Worm (Caenorhabditis elegans): ENCODE results near the gene B0546.4.

Gene B0546.4

ce11 chrIV:3383203-3383602 is 744 bp downstream of the B0546.4 start:
- TF ChIP-seq nhr-237 (tag; optimal IDR thresholded peaks at IDR 0.05) (no peak), elt-3 (tag; optimal IDR thresholded peaks at IDR 0.05) (no peak), lin-32 (GFP tag; optimal IDR thresholded peaks at IDR 0.05) (no peak), nhr-28 (tag; optimal IDR thresholded peaks at IDR 0.05) (no peak), lin-13 (tag; optimal IDR thresholded peaks at IDR 0.05) (no peak), snpc-4 (tag; optimal IDR thresholded peaks at IDR 0.05) (no peak), pha-4 (tag; optimal IDR thresholded peaks at IDR 0.05) (no peak), nhr-12 (tag; optimal IDR thresholded peaks at IDR 0.05) (no peak), sptf-1 (tag; optimal IDR thresholded peaks at IDR 0.05) (no peak), tbx-8 (GFP tag; optimal IDR thresholded peaks at IDR 0.05) (no peak), unc-62 (GFP tag; optimal IDR thresholded peaks at IDR 0.05) (no peak), lsy-2 (tag; optimal IDR thresholded peaks at IDR 0.05) (no peak), hlh-1 (tag; optimal IDR thresholded peaks at IDR 0.05) (no peak)

DNA sequence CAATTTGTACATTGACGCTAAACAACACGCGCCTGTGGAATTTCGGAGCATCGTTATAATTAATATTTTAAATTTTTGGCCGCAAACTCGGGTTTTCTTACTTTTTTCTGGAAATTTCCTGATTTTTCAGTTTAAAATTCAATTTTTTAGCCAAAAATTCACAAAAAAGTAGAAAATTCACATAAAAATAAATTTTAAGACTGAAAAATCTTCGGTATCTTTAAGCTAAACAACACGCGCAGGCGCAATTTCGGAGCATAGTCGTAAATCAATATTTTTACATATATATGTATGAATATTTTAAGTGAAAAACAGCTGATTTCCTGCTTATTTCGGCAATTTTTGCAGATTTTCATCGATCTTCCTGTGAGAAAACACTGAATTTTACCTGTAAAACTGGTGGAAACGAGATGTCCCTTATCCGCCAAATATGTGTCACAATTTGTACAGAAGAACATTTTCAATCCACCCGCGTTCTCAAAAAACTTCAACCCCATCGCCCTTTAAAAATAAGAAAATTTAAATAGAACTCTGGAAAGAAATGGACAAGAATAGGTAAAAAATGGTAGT is 1.5 kb downstream of the B0546.4 start, which contains the start of gene B0546.3:
Gene B0546.3, minus strand, starts transcription at position 504 of the 570 bp plus-strand sequence.
- TF ChIP-seq unc-39 (tag; optimal IDR thresholded peaks at IDR 0.05) (no peak), unc-120 (tag; optimal IDR thresholded peaks at IDR 0.05; ENCODE audit: poor library complexity, severe bottlenecking) (no peak), nhr-2 (tag; optimal IDR thresholded peaks at IDR 0.05) (no peak), nhr-12 (tag; optimal IDR thresholded peaks at IDR 0.05) (no peak), ceh-43 (GFP tag; optimal IDR thresholded peaks at IDR 0.05) (no peak), ceh-83 (GFP tag; optimal IDR thresholded peaks at IDR 0.05) (no peak), bed-3 (GFP tag; optimal IDR thresholded peaks at IDR 0.05) (no peak), elt-3 (tag; optimal IDR thresholded peaks at IDR 0.05) (no peak), flh-1 (GFP tag; optimal IDR thresholded peaks at IDR 0.05) (no peak), cnd-1 (tag; optimal IDR thresholded peaks at IDR 0.05) (no peak), sem-2 (GFP tag; optimal IDR thresholded peaks at IDR 0.05) (no peak), hlh-1 (tag; optimal IDR thresholded peaks at IDR 0.05) (no peak), nhr-28 (tag; optimal IDR thresholded peaks at IDR 0.05) (no peak), blmp-1 (tag; optimal IDR thresholded peaks at IDR 0.05) (no peak), elt-1 (tag; optimal IDR thresholded peaks at IDR 0.05; ENCODE audit: borderline replicate concordance, insufficient read depth) (no peak), ztf-11 (tag; optimal IDR thresholded peaks at IDR 0.05) (no peak)

- TF ChIP-seq unc-39 (tag; optimal IDR thresholded peaks at IDR 0.05) (no peak), tbx-8 (GFP tag; optimal IDR thresholded peaks at IDR 0.05) (no peak), unc-120 (tag; optimal IDR thresholded peaks at IDR 0.05; ENCODE audit: poor library complexity, severe bottlenecking) (no peak)
These were observed 5.7 kb downstream of the B0546.4 start, which contains the start of gene otub-4 for ce11 chrIV:3378080-3378804. Gene otub-4, minus strand, starts transcription at chrIV:3378130.

- TF ChIP-seq elt-3 (tag; optimal IDR thresholded peaks at IDR 0.05) (no peak), mab-5 (tag; optimal IDR thresholded peaks at IDR 0.05) (no peak), unc-62 (GFP tag; optimal IDR thresholded peaks at IDR 0.05) (no peak), blmp-1 (tag; optimal IDR thresholded peaks at IDR 0.05) (no peak), lin-32 (GFP tag; optimal IDR thresholded peaks at IDR 0.05) (no peak), ceh-39 (tag; optimal IDR thresholded peaks at IDR 0.05) (no peak), lsy-2 (tag; optimal IDR thresholded peaks at IDR 0.05) (no peak), tbx-8 (GFP tag; optimal IDR thresholded peaks at IDR 0.05) (no peak), unc-39 (tag; optimal IDR thresholded peaks at IDR 0.05) (no peak), nhr-2 (tag; optimal IDR thresholded peaks at IDR 0.05) (no peak), drap-1 (GFP tag; optimal IDR thresholded peaks at IDR 0.05) (no peak)
These were observed 10.6 kb downstream of the B0546.4 start for ce11 chrIV:3373370-3373769.

DNA sequence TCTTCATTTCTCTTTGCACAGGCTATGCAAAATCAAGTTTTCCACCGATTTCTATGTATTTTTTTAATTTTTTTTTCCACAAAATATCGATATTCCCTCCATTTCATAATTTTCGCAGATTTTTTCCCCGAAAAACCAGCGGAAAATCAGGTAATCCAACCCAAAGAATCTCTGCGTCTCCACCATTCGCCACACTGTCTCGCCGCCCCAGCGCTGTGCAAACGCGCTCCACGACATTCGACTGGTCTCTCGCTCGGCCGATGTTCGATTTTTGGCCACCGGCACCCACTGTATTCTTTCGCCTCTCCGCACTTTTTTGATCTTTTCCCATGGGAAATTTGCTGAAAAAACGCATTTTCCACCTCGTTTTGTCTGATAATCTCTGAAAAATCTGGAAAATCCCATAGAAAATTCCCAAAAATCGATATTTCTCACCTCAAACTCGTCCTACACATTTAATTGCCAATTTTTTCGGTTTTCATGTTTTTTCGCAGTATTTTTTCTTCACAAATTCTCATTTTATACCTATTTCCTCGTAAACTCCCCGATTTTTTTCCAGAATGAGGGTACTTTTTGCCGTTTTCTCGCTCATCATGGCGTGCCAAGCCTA is 15.2 kb downstream of the B0546.4 start, which contains the start of gene vha-19:
Gene vha-19, plus strand, starts transcription at position 560 of the 610 bp plus-strand sequence.
- TF ChIP-seq nhr-237 (tag; optimal IDR thresholded peaks at IDR 0.05) = peak; percentile 6
- TF ChIP-seq sem-2 (GFP tag; optimal IDR thresholded peaks at IDR 0.05) = no peak
- TF ChIP-seq ceh-83 (GFP tag; optimal IDR thresholded peaks at IDR 0.05) = no peak
- no peak for TF ChIP-seq lin-32 (GFP tag; optimal IDR thresholded peaks at IDR 0.05)

Data from whole organism, mixed stage, embryonic.